Worm (Caenorhabditis elegans) whole organism, L4 larva: Measurements from ENCODE around the gene F36D3.14.

Source experiments
- aly-2 ChIP-seq: sonication (generic microtip); optimal IDR thresholded peaks from 2 replicates; lab custom pipeline; 2018; ENCODE audit warnings: missing biosample characterization, missing genetic modification characterization
- dmd-6 ChIP-seq: fragments of 200-800 bp; sonication (Bioruptor generic); IDR thresholded peaks from 2 replicates; pipeline ENCODE4 v1.3.6; 2022; ENCODE audit warnings: missing genetic modification reagents, missing genetic modification characterization, missing compliant biosample characterization
- pqm-1 ChIP-seq: sonication (generic microtip); optimal IDR thresholded peaks from 2 replicates; lab custom pipeline; 2017; ENCODE audit warnings: missing biosample characterization, missing genetic modification characterization
- snpc-4 ChIP-seq: fragments of 150-350 bp; optimal IDR thresholded peaks from 2 replicates; lab custom pipeline; 2014; ENCODE audit warnings: missing biosample characterization, missing genetic modification characterization
- spr-3 ChIP-seq: fragments of 200-800 bp; sonication (Bioruptor generic); optimal IDR thresholded peaks from 2 replicates; lab custom pipeline; 2018; ENCODE audit warnings: mild to moderate bottlenecking, missing genetic modification characterization, missing compliant biosample characterization
- tra-1 ChIP-seq: fragments of 200-800 bp; sonication (Bioruptor generic); IDR thresholded peaks from 2 replicates; pipeline ENCODE4 v1.3.6; 2022; ENCODE audit warnings: missing genetic modification reagents, missing genetic modification characterization, missing compliant biosample characterization
- unc-62 ChIP-seq, 3 experiments: fragments of 150-350 bp in 1 of 3; sonication (generic microtip); optimal IDR thresholded peaks in 2 of 3; peaks in 1 of 3; 1 replicate in 1 of 3; 2 replicates in 2 of 3; lab custom pipeline; 2014 to 2017; ENCODE audit warnings: missing biosample characterization in 3 of 3, missing genetic modification characterization in 3 of 3, missing genetic modification reagents in 3 of 3, missing genotype in 1 of 3

- TF ChIP-seq aly-2 (tag; lab: Kevin White, UChicago) (no peak), spr-3 (GFP tag; lab: Kevin White, UChicago) (no peak), pqm-1 (tag; lab: Kevin White, UChicago) (no peak), tra-1 (GFP tag; lab: Robert Waterston, UW) (no peak), dmd-6 (GFP tag; lab: Robert Waterston, UW) (no peak), snpc-4 (no peak), unc-62 (GFP tag; optimal IDR thresholded peaks at IDR 0.05 in 1 of 2; lab: Kevin White, UChicago) (no peak), unc-62 (tag; optimal IDR thresholded peaks at IDR 0.05; lab: Kevin White, UChicago) (no peak)
Measured at ce11 chrV:16471995-16472563, 31.0 kb downstream of the F36D3.14 start, which contains the start of gene srw-35.
